Worm (Caenorhabditis elegans): Measurements from ENCODE around the gene nuo-4.

nuo-4 gene

ce11 chrIII:7155631-7156030 is 3.0 kb downstream of the nuo-4 start (continued):
- TF ChIP-seq hsf-1 (GFP tag; IDR thresholded peaks at IDR 0.05) (peak; percentile 85), tlf-1 (GFP tag; optimal IDR thresholded peaks at IDR 0.05) (peak; percentile 60), bed-2 (GFP tag; IDR thresholded peaks at IDR 0.05) (no peak), B0261.1 (tag; optimal IDR thresholded peaks at IDR 0.05) (no peak), Y53G8AR.9 (GFP tag; conservative IDR thresholded peaks at IDR 0.05) (peak; percentile 59), madf-3 (GFP tag; IDR thresholded peaks at IDR 0.05) (peak; percentile 78), zim-3 (tag; optimal IDR thresholded peaks at IDR 0.05) (no peak), ztf-22 (GFP tag; optimal IDR thresholded peaks at IDR 0.05) (no peak), athp-1 (tag; optimal IDR thresholded peaks at IDR 0.05) (peak; percentile 18), nfya-1 (tag; optimal IDR thresholded peaks at IDR 0.05; ENCODE audit: borderline replicate concordance, insufficient read depth) (no peak), F33H1.4 (GFP tag; IDR thresholded peaks at IDR 0.05) (peak; percentile 25; the same call in 1 of the 2 replicates), lag-1 (GFP tag; IDR thresholded peaks at IDR 0.05) (no peak), mes-4 (tag; optimal IDR thresholded peaks at IDR 0.05) (no peak), K11D2.4 (GFP tag; IDR thresholded peaks at IDR 0.05) (peak; percentile 88), Y95B8A.8 (GFP tag; IDR thresholded peaks at IDR 0.05) (peak; percentile 66; the same call in 1 of the 2 replicates), rpc-1 (optimal IDR thresholded peaks at IDR 0.05) (no peak), rpc-1 (tag; optimal IDR thresholded peaks at IDR 0.05) (no peak), ceh-91 (GFP tag; IDR thresholded peaks at IDR 0.05) (no peak), fkh-3 (tag; optimal IDR thresholded peaks at IDR 0.05) (no peak), T26A5.8 (tag; optimal IDR thresholded peaks at IDR 0.05) (no peak), sdz-38 (tag; optimal IDR thresholded peaks at IDR 0.05) (no peak), let-526 (GFP tag; IDR thresholded peaks at IDR 0.05) (peak; percentile 12; the same call in 1 of the 2 replicates), sea-2 (GFP tag; IDR thresholded peaks at IDR 0.05) (no peak), mcd-1 (GFP tag; IDR thresholded peaks at IDR 0.05) (peak; percentile 71), hlh-26 (GFP tag; conservative IDR thresholded peaks at IDR 0.05) (no peak), ztf-6 (GFP tag; IDR thresholded peaks at IDR 0.05) (no peak), ztf-18 (tag; optimal IDR thresholded peaks at IDR 0.05) (peak; percentile 18), F49E8.2 (tag; optimal IDR thresholded peaks at IDR 0.05; ENCODE audit: insufficient read depth) (no peak), nhr-90 (tag; optimal IDR thresholded peaks at IDR 0.05) (peak; percentile 19), akir-1 (GFP tag; optimal IDR thresholded peaks at IDR 0.05) (no peak), F23B12.7 (tag; optimal IDR thresholded peaks at IDR 0.05; ENCODE audit: insufficient read depth) (no peak), snpc-3.4 (tag; optimal IDR thresholded peaks at IDR 0.05) (no peak), F22D6.2 (tag; optimal IDR thresholded peaks at IDR 0.05) (peak; percentile 3), snpc-1.1 (tag; optimal IDR thresholded peaks at IDR 0.05; ENCODE audit: insufficient read depth) (no peak), snpc-4 (GFP tag; optimal IDR thresholded peaks at IDR 0.05) (peak; percentile 52), snpc-4 (tag; optimal IDR thresholded peaks at IDR 0.05) (peak; percentile 28 to 74 (median 59)), nhr-120 (GFP tag; IDR thresholded peaks at IDR 0.05) (no peak), dpff-1 (tag; optimal IDR thresholded peaks at IDR 0.05) (no peak), attf-5 (GFP tag; optimal IDR thresholded peaks at IDR 0.05) (peak; percentile 80), aptf-3 (GFP tag; IDR thresholded peaks at IDR 0.05) (no peak), bed-1 (GFP tag; IDR thresholded peaks at IDR 0.05) (no peak), nfyb-1 (GFP tag; IDR thresholded peaks at IDR 0.05) (peak; percentile 90), ekl-4 (GFP tag; IDR thresholded peaks at IDR 0.05) (peak; percentile 85), lin-54 (GFP tag; optimal IDR thresholded peaks at IDR 0.05) (peak; percentile 60), mel-28 (tag; optimal IDR thresholded peaks at IDR 0.05; ENCODE audit: borderline replicate concordance) (no peak), Y56A3A.18 (GFP tag; IDR thresholded peaks at IDR 0.05) (0 out of 2 replicates have a peak, but pooled peaks have one; percentile 50)

Measured in whole organism, young adult.